Fruit fly (Drosophila melanogaster): ENCODE results near the gene Srp72.

Srp72 gene

DNA sequence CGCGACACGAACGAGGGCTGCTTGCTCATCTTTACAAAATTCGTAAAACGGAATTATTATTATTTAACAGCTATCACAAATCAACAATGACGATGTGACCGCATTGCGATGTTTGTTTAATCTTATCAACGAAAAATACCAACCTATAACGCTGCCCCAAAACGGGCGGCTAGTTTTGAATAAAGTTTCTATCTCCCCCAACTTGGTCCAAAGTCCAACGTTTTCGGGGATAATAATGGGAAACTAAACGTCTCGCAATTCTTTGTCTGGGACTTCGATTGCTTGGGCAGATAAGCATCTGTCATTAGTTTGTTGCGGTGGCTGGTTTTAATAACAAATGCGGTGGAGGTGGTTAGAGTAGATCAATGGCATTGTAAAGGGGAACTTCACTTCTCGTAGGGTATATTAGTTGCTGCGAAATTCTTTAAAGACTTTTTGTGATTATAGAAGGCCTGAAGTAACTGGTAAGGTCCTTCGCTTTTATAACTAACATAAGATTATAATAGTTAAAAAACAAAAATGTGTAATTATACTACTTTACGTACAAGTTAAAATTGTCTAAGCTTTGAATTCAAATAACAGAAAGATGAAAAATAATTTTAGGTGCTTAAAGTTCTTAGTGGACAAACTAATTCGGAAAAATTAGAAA lies 28.4 kb upstream of the Srp72 start, which contains the start of gene CG15922:
Gene CG15922 (minus strand): TSS at position 262 of the 649 bp plus-strand sequence.
- TF ChIP-seq cnc (optimal IDR thresholded peaks at IDR 0.05) (no peak), kay (GFP tag; ENCODE audit: borderline replicate concordance) (peak; percentile 83), CG12768 (GFP tag; optimal IDR thresholded peaks at IDR 0.05) (peak; percentile 27), CG11617 (GFP tag; optimal IDR thresholded peaks at IDR 0.05) (peak; percentile 5), Hr96 (GFP tag; optimal IDR thresholded peaks at IDR 0.05) (peak; percentile 11), CG1620 (GFP tag; optimal IDR thresholded peaks at IDR 0.05) (peak; percentile 15), CG33017 (tag; optimal IDR thresholded peaks at IDR 0.05) (no peak)

DNA sequence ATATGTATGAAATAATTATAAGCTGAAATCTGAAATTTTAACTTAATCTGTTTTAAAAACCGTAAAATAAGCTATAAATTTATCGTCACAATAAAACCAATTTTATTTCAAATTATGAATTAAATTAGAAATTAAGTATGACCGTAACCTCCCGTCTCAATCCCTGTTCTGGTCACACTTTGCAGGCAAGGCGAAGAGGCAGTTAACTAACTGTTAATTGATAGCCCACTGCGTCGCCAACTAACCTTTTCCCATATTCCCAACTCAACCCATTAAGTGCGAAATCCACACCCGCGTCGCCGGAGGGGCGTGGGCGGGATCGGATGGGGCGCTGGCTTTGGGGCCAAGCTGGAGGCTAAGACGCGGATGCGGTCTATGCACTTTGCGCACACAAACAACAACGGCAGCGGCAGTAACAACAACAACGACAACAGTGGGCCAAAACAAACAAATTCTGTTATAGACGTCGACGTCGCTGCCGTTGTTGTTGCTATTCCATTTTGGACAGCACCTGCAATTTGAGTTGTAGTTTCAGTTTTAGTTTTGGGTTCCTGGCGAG lies 27.8 kb upstream of the Srp72 start, which contains the start of gene CG5191:
Gene CG5191 (plus strand): TSS at position 198 of the 559 bp plus-strand sequence.
- TF ChIP-seq Mnt (GFP tag; optimal IDR thresholded peaks at IDR 0.05) (no peak), CG7101 (tag; optimal IDR thresholded peaks at IDR 0.05) (no peak), CG12768 (GFP tag; optimal IDR thresholded peaks at IDR 0.05) (peak; percentile 19), CG11617 (GFP tag; optimal IDR thresholded peaks at IDR 0.05) (peak; percentile 18), CG33017 (tag; optimal IDR thresholded peaks at IDR 0.05) (no peak), ovo (GFP tag; optimal IDR thresholded peaks at IDR 0.05) (peak; percentile 59)

DNA sequence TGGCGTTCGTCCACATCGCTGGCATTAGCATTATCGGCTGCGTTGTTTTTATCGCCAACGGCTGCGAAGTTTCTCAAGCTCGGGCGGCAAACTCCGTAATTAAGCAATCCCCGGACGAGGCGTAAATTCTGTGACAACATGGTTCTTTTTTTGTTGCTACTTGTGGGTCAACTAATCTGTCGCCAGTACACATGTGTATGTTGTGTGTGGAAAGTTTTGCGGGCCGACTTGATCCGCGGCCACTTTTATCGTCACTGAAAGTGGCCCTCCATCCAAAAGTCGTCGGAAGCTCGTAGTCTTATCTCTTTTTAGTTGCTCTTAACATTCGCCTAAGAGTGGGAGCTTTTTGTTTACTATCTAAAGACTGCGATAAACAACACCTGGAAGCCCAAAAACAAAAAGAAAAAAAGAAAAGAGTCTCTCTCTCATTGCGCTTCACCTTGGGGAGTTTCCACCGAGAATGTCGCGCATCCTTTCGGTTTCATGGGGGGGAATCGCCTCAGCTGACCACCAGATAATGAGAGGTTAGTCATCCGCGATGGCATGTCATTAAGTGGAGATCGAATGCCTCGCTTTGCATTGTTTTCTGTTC lies 24.6 kb upstream of the Srp72 start, which contains the start of gene CG10877:
Gene CG10877 (minus strand): TSS at position 238 of the 592 bp plus-strand sequence.
- TF ChIP-seq CG12768 (GFP tag; optimal IDR thresholded peaks at IDR 0.05) (peak; percentile 36), Mnt (GFP tag; optimal IDR thresholded peaks at IDR 0.05) (peak; percentile 33), tj (GFP tag; optimal IDR thresholded peaks at IDR 0.05) (no peak)

DNA sequence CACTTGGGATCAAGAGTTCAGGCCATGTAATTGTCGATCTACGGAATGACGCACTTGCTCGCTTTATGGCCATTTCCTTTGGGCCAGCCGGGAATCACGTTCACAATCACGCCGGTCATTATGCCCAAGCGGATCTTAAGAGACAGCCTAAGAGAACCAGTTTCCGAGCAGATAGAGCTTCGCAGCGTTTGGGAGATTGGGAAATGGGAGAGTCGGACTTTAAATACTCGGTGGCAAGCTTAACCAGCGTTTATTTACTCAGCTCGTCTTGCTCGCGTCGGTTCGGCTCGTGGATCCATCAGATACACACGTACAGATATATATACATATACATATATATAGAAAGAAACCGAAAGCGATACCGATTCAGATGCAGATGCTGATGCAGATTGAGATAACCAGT lies 23.0 kb upstream of the Srp72 start:
- TF ChIP-seq bab1 (GFP tag; optimal IDR thresholded peaks at IDR 0.05): no peak
- TF ChIP-seq tj (GFP tag; optimal IDR thresholded peaks at IDR 0.05): peak; percentile 42

DNA sequence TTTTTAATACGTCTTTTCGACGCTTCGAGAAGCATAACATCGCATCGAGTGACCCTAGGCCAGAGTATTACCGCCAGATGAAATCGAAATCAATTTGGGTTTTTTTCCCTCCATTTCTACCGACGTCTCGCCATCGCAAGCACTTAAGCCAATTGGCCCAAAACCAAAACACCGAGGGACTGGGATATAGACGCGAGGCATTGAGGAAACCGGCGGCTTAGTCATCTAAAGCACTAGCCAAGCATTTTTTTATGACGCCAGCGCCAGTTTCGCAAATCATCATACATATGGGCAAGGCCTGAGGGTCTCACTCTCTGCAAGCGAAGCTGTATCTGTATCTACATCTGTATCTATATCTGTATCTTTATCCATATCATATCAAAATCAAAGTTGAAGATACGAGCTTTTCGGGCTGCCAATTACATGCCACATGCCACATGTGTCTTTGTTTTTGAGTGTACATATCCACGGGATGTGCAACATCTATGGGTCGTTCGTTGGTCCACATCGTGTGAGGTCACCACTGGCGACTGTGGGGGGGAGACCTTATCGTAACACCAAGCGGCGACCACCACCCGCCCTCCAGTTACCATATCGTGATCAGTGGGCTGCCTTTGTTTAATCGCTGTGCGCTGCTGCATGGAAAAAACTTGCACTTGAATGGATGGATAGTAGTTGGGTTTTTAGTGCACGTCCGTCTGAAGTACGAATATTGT lies 20.8 kb upstream of the Srp72 start:
- no peak for TF ChIP-seq cic (GFP tag; optimal IDR thresholded peaks at IDR 0.05)
- no peak for TF ChIP-seq Mnt (GFP tag; optimal IDR thresholded peaks at IDR 0.05)
- TF ChIP-seq bab1 (GFP tag; optimal IDR thresholded peaks at IDR 0.05): no peak
- TF ChIP-seq Hr96 (GFP tag; optimal IDR thresholded peaks at IDR 0.05): no peak
- TF ChIP-seq pad (GFP tag; optimal IDR thresholded peaks at IDR 0.05): no peak
- TF ChIP-seq ovo (GFP tag; optimal IDR thresholded peaks at IDR 0.05): no peak
- TF ChIP-seq CG33017 (tag; optimal IDR thresholded peaks at IDR 0.05): no peak
- no peak for TF ChIP-seq CG14711 (tag; optimal IDR thresholded peaks at IDR 0.05)

DNA sequence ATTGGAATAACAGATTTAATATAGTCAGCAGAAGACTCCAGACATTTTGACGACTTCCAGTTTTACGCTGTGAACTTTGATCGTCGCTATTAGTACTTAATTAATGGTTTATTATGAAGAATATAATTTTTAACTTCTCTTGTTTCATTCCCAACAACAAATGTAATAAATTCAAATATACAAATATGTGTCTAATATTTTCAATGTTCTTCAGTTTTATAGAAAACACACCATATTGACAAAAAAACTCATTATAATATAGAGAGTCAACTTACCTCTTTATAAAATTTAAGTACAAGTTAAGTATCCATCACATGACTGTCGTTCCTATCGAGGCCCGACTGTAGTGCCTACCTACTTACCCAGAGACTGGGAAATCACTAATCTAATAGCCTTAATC lies 15.2 kb upstream of the Srp72 start:
- TF ChIP-seq CG5204 (GFP tag; optimal IDR thresholded peaks at IDR 0.05) (no peak), Clk (GFP tag; optimal IDR thresholded peaks at IDR 0.05) (no peak), Hr96 (GFP tag; optimal IDR thresholded peaks at IDR 0.05) (no peak), CG7045 (GFP tag; optimal IDR thresholded peaks at IDR 0.05) (no peak), toe (GFP tag; optimal IDR thresholded peaks at IDR 0.05) (no peak), Crg-1 (GFP tag; optimal IDR thresholded peaks at IDR 0.05) (no peak), pad (GFP tag; optimal IDR thresholded peaks at IDR 0.05) (no peak), CG14711 (tag; optimal IDR thresholded peaks at IDR 0.05) (no peak), CG7101 (tag; optimal IDR thresholded peaks at IDR 0.05) (no peak), CG33017 (tag; optimal IDR thresholded peaks at IDR 0.05) (no peak), cic (GFP tag; optimal IDR thresholded peaks at IDR 0.05) (no peak), kay (GFP tag; ENCODE audit: borderline replicate concordance) (no peak)

DNA sequence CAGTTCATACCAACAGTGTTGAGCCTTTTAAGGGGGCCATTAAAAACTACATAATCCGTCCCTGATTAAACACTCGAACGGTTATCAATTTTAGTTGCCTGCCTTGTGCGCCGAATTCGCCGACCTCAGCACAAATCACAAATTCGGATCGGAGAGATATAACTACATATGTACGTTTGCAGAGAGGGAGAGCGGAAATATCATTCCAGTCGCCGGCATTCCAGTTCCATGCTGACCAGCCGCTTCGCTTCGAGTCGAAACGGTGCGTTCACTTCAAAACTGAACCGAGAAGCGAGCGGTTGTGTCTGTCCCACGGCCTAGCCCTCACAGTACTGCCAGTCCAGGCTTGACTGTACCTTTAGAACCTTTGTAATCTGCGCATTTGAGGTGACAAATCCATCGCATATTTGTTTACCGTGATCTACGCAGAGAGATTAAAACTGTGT lies 14.0 kb upstream of the Srp72 start:
- TF ChIP-seq CG7045 (GFP tag; optimal IDR thresholded peaks at IDR 0.05) (no peak), CG5204 (GFP tag; optimal IDR thresholded peaks at IDR 0.05) (no peak), cnc (optimal IDR thresholded peaks at IDR 0.05) (no peak), CG1620 (GFP tag; optimal IDR thresholded peaks at IDR 0.05) (peak; percentile 1), CG12768 (GFP tag; optimal IDR thresholded peaks at IDR 0.05) (peak; percentile 69), bab1 (GFP tag; optimal IDR thresholded peaks at IDR 0.05) (peak; percentile 51), CG33017 (tag; optimal IDR thresholded peaks at IDR 0.05) (peak; percentile 24), CG14711 (tag; optimal IDR thresholded peaks at IDR 0.05) (no peak), Clk (GFP tag; optimal IDR thresholded peaks at IDR 0.05) (no peak), Mnt (GFP tag; optimal IDR thresholded peaks at IDR 0.05) (peak; percentile 84), toe (GFP tag; optimal IDR thresholded peaks at IDR 0.05) (no peak), CG7101 (tag; optimal IDR thresholded peaks at IDR 0.05) (no peak), kay (GFP tag; ENCODE audit: borderline replicate concordance) (no peak), CG11617 (GFP tag; optimal IDR thresholded peaks at IDR 0.05) (peak; percentile 13), Crg-1 (GFP tag; optimal IDR thresholded peaks at IDR 0.05) (peak; percentile 35), Hr96 (GFP tag; optimal IDR thresholded peaks at IDR 0.05) (no peak), ovo (GFP tag; optimal IDR thresholded peaks at IDR 0.05) (peak; percentile 6), cic (GFP tag; optimal IDR thresholded peaks at IDR 0.05) (peak; percentile 28), pad (GFP tag; optimal IDR thresholded peaks at IDR 0.05) (peak; percentile 68), tj (GFP tag; optimal IDR thresholded peaks at IDR 0.05) (peak; percentile 95)

All from whole organism, adult.